Fruit fly (Drosophila melanogaster) whole organism, larva: ENCODE measurements around the gene Hsp70Bbb.
"Not testable (repeated sequence)": the region's sequence is repeated elsewhere in the genome, so short reads cannot be mapped to it uniquely, and the experiment has no call there.

Source experiments
- noc ChIP-seq: fragments of 200-800 bp; sonication (Bioruptor generic); optimal IDR thresholded peaks from 3 replicates; lab custom pipeline; 2019; ENCODE audit warnings: missing biosample characterization, mild to moderate bottlenecking, missing genetic modification characterization, moderate library complexity

The Hsp70Bbb gene

DNA sequence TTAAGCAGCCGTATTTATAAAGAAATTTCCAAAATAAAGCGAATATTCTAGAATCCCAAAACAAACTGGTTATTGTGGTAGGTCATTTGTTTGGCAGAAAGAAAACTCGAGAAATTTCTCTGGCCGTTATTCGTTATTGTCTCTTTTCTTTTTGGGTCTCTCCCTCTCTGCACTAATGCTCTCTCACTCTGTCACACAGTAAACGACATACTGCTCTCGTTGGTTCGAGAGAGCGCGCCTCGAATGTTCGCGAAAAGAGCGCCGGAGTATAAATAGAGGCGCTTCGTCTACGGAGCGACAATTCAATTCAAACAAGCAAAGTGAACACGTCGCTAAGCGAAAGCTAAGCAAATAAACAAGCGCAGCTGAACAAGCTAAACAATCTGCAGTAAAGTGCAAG is at the start of gene Hsp70Bbb:
Gene Hsp70Bbb (plus strand): TSS at position 301 of the 400 bp plus-strand sequence.
- TF ChIP-seq noc (tag; lab: Kevin White, UChicago), result not testable (repeated sequence)

DNA sequence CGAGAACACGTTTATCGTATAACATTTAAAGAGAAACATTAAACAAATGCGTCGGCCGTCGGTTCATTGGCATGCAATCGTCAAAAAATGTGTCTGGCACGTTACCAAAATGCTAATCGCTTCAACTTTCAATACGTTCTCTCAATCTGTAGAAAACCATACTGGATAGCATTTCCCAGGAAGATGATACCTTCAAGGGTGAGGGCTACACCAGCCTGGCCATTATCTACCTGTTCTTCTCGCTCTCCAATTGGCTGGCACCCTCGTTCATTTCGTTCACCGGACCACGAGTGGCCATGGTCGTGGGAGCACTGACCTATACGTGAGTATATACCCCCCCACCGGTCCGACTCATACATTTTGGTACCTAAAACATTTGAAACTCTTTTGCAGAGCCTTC is 47.8 kb upstream of the Hsp70Bbb start:
- TF ChIP-seq noc (tag; lab: Kevin White, UChicago), result no peak

DNA sequence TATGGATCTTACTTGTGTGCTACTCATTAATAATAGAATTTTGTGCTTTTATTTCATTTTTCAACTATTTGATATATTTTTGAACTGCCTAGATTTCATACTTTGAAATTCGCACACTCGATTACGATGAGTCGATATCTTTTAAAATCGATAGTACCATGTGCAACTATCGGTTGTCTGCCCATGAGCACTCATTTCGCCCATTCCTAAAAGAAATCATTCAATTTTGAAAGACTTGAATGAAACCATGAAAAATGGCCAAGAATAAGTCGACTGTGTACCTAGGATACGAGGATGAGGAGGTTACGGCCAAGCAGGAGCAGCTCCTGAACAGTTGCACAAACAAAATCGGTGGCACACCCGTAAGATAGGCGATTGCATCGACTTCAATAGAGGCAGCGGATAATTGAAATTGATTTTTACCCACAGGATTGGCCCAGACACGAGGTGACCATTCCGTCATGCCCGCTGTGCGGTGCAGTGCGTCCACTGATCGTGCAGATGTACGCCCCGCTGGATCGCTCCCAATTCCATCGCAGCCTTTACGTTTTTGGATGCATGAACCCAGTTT is 45.9 kb upstream of the Hsp70Bbb start, which contains the start of gene trus:
Gene trus (plus strand): TSS at position 204 of the 571 bp plus-strand sequence.
- no peak for TF ChIP-seq noc (tag; lab: Kevin White, UChicago)

DNA sequence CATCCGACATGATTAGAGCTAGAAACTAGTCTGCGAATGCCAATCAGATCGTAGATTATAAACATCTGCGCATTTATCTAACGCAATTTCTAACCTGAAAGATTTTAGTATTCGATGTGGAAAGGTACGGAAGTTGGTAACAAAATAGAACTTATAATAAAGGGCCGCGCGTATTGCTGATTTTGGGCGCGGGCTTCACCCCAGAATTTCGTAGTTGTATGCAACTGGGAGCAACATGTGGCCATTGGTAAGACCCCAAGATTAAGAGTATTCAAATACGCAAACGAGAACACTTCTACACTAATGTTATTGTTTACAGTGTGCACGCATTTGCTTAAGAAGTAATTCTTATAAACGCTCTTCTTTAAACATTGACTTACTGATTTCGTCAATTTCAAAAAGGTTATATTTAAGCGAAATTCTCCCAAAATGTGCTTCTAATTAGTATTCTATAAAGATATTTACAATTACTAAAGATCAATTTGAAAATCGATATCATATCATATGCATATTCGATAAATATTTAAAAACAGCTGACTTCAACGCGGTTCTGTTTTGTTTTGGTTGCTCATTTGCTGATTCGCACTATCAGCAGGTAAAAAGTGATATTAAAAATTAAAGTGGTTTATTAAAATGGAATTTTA is 42.3 kb upstream of the Hsp70Bbb start, which contains the start of the genes CG5961 and Polr3C:
Gene CG5961 (minus strand): TSS at position 416 of the 644 bp plus-strand sequence.
Gene Polr3C (plus strand): TSS at position 536 of the 644 bp plus-strand sequence.
- TF ChIP-seq noc (tag; lab: Kevin White, UChicago), result no peak

DNA sequence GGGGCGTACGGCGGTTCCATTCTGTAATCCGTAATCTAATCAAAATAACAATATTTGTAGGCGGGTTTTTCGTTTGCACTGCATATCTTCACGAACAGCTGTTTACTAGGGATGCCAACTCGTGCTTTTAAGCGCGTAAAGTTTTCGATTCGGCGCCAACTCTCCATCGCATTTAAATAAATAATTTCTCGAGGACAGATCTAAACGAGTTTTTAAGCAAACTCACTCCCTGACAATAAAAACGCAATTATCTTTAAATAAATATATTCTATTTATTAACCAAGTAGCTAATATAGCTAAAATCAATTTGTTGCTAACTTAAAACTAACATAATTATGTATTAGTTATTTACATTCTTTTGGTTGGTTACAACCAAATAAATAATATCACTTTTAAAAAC is 37.1 kb upstream of the Hsp70Bbb start, which contains the start of gene CG5608:
Gene CG5608 (minus strand): TSS at position 101 of the 400 bp plus-strand sequence.
- TF ChIP-seq noc (tag; lab: Kevin White, UChicago), result not testable (repeated sequence)

DNA sequence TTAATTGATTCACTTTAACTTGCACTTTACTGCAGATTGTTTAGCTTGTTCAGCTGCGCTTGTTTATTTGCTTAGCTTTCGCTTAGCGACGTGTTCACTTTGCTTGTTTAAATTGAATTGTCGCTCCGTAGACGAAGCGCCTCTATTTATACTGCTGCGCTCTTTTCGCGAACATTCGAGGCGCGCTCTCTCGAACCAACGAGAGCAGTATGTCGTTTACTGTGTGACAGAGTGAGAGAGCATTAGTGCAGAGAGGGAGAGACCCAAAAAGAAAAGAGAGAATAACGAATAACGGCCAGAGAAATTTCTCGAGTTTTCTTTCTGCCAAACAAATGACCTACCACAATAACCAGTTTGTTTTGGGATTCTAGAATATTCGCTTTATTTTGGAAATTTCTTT is 34.6 kb upstream of the Hsp70Bbb start, which contains the start of gene Hsp70Ba:
Gene Hsp70Ba (minus strand): TSS at position 102 of the 400 bp plus-strand sequence.
- TF ChIP-seq noc (tag; lab: Kevin White, UChicago), result not testable (repeated sequence)

DNA sequence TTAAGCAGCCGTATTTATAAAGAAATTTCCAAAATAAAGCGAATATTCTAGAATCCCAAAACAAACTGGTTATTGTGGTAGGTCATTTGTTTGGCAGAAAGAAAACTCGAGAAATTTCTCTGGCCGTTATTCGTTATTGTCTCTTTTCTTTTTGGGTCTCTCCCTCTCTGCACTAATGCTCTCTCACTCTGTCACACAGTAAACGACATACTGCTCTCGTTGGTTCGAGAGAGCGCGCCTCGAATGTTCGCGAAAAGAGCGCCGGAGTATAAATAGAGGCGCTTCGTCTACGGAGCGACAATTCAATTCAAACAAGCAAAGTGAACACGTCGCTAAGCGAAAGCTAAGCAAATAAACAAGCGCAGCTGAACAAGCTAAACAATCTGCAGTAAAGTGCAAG is 3.2 kb downstream of the Hsp70Bbb start, which contains the start of gene Hsp70Bb:
Gene Hsp70Bb (plus strand): TSS at position 301 of the 400 bp plus-strand sequence.
- not testable (repeated sequence) for TF ChIP-seq noc (tag; lab: Kevin White, UChicago)

DNA sequence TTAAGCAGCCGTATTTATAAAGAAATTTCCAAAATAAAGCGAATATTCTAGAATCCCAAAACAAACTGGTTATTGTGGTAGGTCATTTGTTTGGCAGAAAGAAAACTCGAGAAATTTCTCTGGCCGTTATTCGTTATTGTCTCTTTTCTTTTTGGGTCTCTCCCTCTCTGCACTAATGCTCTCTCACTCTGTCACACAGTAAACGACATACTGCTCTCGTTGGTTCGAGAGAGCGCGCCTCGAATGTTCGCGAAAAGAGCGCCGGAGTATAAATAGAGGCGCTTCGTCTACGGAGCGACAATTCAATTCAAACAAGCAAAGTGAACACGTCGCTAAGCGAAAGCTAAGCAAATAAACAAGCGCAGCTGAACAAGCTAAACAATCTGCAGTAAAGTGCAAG is 6.5 kb downstream of the Hsp70Bbb start, which contains the start of gene Hsp70Bc:
Gene Hsp70Bc (plus strand): TSS at position 301 of the 400 bp plus-strand sequence.
- not testable (repeated sequence) for TF ChIP-seq noc (tag; lab: Kevin White, UChicago)

DNA sequence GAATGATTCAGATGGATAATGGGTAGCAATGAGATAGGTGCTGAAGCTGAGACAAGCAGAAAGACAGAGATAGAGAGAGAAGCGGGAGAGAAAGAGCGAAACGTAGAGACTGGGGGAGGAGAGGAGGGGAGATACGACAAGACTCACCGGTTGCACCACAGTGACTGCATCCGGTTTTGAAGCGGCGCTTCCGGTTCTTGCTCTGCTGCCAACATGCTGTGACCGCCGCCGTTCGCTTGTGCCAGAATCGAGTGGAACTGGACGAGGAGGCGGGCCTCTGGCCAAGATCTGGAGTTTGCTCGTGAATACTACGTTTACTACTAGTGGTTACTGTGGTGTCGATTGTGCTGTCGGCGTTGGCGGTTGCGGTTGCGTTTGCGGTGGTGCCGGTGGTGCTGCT is 12.7 kb downstream of the Hsp70Bbb start:
- no peak for TF ChIP-seq noc (tag; lab: Kevin White, UChicago)

DNA sequence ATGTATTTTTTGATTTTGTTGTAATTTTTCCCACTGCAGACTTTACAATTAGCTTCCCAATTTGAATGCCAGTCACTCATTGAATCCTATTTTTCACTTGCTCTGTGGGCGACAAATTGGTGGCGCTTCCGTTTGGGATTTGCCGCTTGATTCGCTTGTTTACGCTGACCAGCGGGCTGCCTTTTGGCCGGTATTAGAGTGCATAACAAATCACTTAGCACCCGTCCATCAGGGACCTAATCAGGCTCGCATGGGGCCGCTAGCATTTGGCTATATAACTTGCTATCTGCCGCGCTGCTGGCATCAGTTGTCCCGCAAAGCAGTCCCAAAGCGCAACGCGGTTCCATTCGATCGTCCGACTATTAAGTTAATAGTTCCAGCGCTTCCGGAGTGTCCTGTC is 23.6 kb downstream of the Hsp70Bbb start, which contains the start of gene Hug:
Gene Hug (plus strand): TSS at position 301 of the 400 bp plus-strand sequence.
- no peak for TF ChIP-seq noc (tag; lab: Kevin White, UChicago)

DNA sequence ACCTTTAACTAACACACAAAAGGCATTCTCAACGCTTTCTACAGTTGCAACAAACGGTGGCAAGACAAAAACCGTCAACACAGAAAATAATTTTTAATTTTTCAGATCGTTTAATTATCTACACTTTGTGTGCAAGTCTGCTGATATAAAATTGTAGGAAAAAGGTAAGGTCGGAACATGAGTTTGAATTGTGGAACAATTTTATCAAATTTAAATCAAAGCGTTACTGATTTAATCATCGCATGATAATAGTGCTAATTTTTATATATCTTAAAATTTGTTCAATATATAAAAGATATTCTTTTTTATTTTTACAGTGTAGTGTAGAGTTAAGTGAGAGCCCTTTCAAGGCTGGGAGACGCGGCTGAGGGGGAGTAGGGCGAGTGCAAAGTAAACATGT is 40.6 kb downstream of the Hsp70Bbb start:
- no peak for TF ChIP-seq noc (tag; lab: Kevin White, UChicago)

DNA sequence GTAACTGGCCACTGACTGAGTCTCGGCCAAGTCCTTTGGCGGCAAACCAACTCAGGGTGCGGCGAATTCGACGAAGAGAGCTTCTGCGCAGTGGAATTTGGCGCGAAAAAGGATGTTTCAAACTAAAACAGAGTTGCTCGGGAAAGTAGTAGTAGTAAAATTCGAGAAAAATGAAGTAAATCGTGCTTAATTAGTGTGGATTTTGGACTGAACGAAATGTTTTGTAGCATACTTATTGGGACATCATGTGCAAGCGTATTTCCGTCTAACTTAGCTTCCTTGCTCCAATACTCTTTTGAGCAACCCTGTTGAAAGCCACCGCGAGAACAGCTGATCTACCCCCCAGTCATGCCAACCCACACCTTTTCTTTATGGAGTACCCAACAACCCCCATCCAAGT is 45.9 kb downstream of the Hsp70Bbb start, which contains the start of gene Octbeta3R:
Gene Octbeta3R (minus strand): TSS at position 1 of the 400 bp plus-strand sequence.
- TF ChIP-seq noc (tag; lab: Kevin White, UChicago), result no peak
